Worm (Caenorhabditis elegans): ENCODE measurements around the gene D1086.18.
A peak's percentile ranks its signal among the peaks of the same experiment; 100 is the strongest.

D1086.18 gene

ce11 chrV:14088051-14088450 is 2.4 kb downstream of the D1086.18 start, which contains the start of gene D1086.19:
Gene D1086.19, plus strand, starts transcription at chrV:14088351.
- TF ChIP-seq Y116A8C.19 (tag; optimal IDR thresholded peaks at IDR 0.05; ENCODE audit: borderline replicate concordance) (no peak), aha-1 (tag; optimal IDR thresholded peaks at IDR 0.05) (no peak), sptf-1 (tag; optimal IDR thresholded peaks at IDR 0.05) (no peak), ceh-82 (tag; optimal IDR thresholded peaks at IDR 0.05) (no peak), sox-4 (tag; optimal IDR thresholded peaks at IDR 0.05) (no peak), nhr-11 (tag; optimal IDR thresholded peaks at IDR 0.05) (no peak)

- TF ChIP-seq rnt-1 (tag; optimal IDR thresholded peaks at IDR 0.05) = peak; percentile 17
- peak; percentile 8 for TF ChIP-seq unc-130 (tag; optimal IDR thresholded peaks at IDR 0.05)
- TF ChIP-seq tbx-2 (tag; optimal IDR thresholded peaks at IDR 0.05) = no peak
- no peak for TF ChIP-seq nhr-12 (tag; optimal IDR thresholded peaks at IDR 0.05)
- no peak for TF ChIP-seq fkh-10 (GFP tag; optimal IDR thresholded peaks at IDR 0.05)
- TF ChIP-seq mef-2 (tag; optimal IDR thresholded peaks at IDR 0.05) = no peak
- no peak for TF ChIP-seq ces-1 (GFP tag; optimal IDR thresholded peaks at IDR 0.05)
- no peak for TF ChIP-seq nhr-19 (GFP tag; conservative IDR thresholded peaks at IDR 0.05)
- TF ChIP-seq ceh-8 (GFP tag; optimal IDR thresholded peaks at IDR 0.05) = no peak
- no peak for TF ChIP-seq unc-98 (GFP tag; IDR thresholded peaks at IDR 0.05)
- TF ChIP-seq unc-62 (GFP tag; optimal IDR thresholded peaks at IDR 0.05) = no peak
- no peak for TF ChIP-seq blmp-1 (tag; optimal IDR thresholded peaks at IDR 0.05)
- no peak for TF ChIP-seq nhr-11 (tag; optimal IDR thresholded peaks at IDR 0.05)
- TF ChIP-seq fos-1 (tag; optimal IDR thresholded peaks at IDR 0.05) = no peak
- TF ChIP-seq nhr-71 (tag; optimal IDR thresholded peaks at IDR 0.05) = no peak
These were observed 4.7 kb downstream of the D1086.18 start, which contains the start of the genes D1086.5 and him-5 for ce11 chrV:14090309-14090967. Gene D1086.5, minus strand, starts transcription at chrV:14090359. Gene him-5, plus strand, starts transcription at chrV:14090426.

- peak; percentile 98 for TF ChIP-seq snpc-4 (tag; optimal IDR thresholded peaks at IDR 0.05)
- TF ChIP-seq mep-1 (tag; optimal IDR thresholded peaks at IDR 0.05) = peak; percentile 4
- TF ChIP-seq hlh-4 (tag; optimal IDR thresholded peaks at IDR 0.05) = no peak
- TF ChIP-seq nhr-20 (tag; optimal IDR thresholded peaks at IDR 0.05) = peak; percentile 51
- TF ChIP-seq nhr-85 (tag) = peak; percentile 87
- peak in 1 of 2 experiments; percentile 42 for TF ChIP-seq lsy-2 (tag; optimal IDR thresholded peaks at IDR 0.05)
- peak; percentile 65 for TF ChIP-seq swsn-7 (tag; optimal IDR thresholded peaks at IDR 0.05)
- TF ChIP-seq efl-3 (GFP tag; optimal IDR thresholded peaks at IDR 0.05) = no peak
- peak; percentile 80 for TF ChIP-seq nhr-19 (GFP tag; conservative IDR thresholded peaks at IDR 0.05)
- TF ChIP-seq ztf-4 (tag; optimal IDR thresholded peaks at IDR 0.05) = no peak
- peak; percentile 4 for TF ChIP-seq lin-14 (GFP tag; optimal IDR thresholded peaks at IDR 0.05)
- TF ChIP-seq rnt-1 (tag; optimal IDR thresholded peaks at IDR 0.05) = peak; percentile 82
- peak; percentile 27 for TF ChIP-seq xbp-1 (tag; optimal IDR thresholded peaks at IDR 0.05)
- peak; percentile 47 for TF ChIP-seq dsc-1 (tag; optimal IDR thresholded peaks at IDR 0.05)
- peak; percentile 48 for TF ChIP-seq snu-23 (GFP tag; optimal IDR thresholded peaks at IDR 0.05)
- TF ChIP-seq nhr-90 (tag; optimal IDR thresholded peaks at IDR 0.05; ENCODE audit: poor library complexity) = peak; percentile 82
- peak; percentile 17 to 47 for TF ChIP-seq efl-1 (optimal IDR thresholded peaks at IDR 0.05)
- peak in 1 of 2 experiments; percentile 92 for TF ChIP-seq efl-1 (GFP tag; optimal IDR thresholded peaks at IDR 0.05 in 1 of 2)
- peak in 1 of 6 experiments; percentile 7 for TF ChIP-seq elt-3 (tag; optimal IDR thresholded peaks at IDR 0.05)
- no peak for TF ChIP-seq sup-37 (GFP tag; optimal IDR thresholded peaks at IDR 0.05)
- peak; percentile 37 for TF ChIP-seq aly-2 (tag; optimal IDR thresholded peaks at IDR 0.05)
- peak; percentile 72 for TF ChIP-seq nhr-47 (tag; optimal IDR thresholded peaks at IDR 0.05)
- TF ChIP-seq elt-2 (tag; optimal IDR thresholded peaks at IDR 0.05) = peak; percentile 55
- TF ChIP-seq pqm-1 (tag; optimal IDR thresholded peaks at IDR 0.05) = no peak
- TF ChIP-seq nhr-76 (tag; optimal IDR thresholded peaks at IDR 0.05) = no peak
- TF ChIP-seq tbx-2 (tag; optimal IDR thresholded peaks at IDR 0.05) = peak; percentile 31
- TF ChIP-seq grh-1 (GFP tag; IDR thresholded peaks at IDR 0.05) = peak; percentile 53; the same call in 1 of the 2 replicates
- no peak for TF ChIP-seq ets-5 (GFP tag; IDR thresholded peaks at IDR 0.05)
- peak; percentile 82 for TF ChIP-seq nhr-71 (tag; optimal IDR thresholded peaks at IDR 0.05)
- peak; percentile 75 for TF ChIP-seq lin-39 (tag; optimal IDR thresholded peaks at IDR 0.05)
- TF ChIP-seq ama-1 (optimal IDR thresholded peaks at IDR 0.05) = peak; percentile 70
These were observed 6.7 kb downstream of the D1086.18 start, which contains the start of gene D1086.3 for ce11 chrV:14092403-14092802. Gene D1086.3, plus strand, starts transcription at chrV:14092792.
